Fruit fly (Drosophila melanogaster): ENCODE data around the gene CG16890.

- TF ChIP-seq CG34367 (tag; optimal IDR thresholded peaks at IDR 0.05) (no peak), EcR (GFP tag; optimal IDR thresholded peaks at IDR 0.05) (no peak), CG14655 (GFP tag; optimal IDR thresholded peaks at IDR 0.05) (no peak), Ets98B (GFP tag; IDR thresholded peaks at IDR 0.05) (no peak), CG9948 (tag; optimal IDR thresholded peaks at IDR 0.05) (no peak), Pif1B (GFP tag; optimal IDR thresholded peaks at IDR 0.05) (no peak), CG32121 (GFP tag; IDR thresholded peaks at IDR 0.05) (no peak), CG17806 (tag; optimal IDR thresholded peaks at IDR 0.05) (no peak), CG8301 (tag; optimal IDR thresholded peaks at IDR 0.05) (no peak), CG15710 (tag; optimal IDR thresholded peaks at IDR 0.05) (no peak), D1 (tag; optimal IDR thresholded peaks at IDR 0.05) (no peak), rn (GFP tag; IDR thresholded peaks at IDR 0.05) (no peak), fd96Ca (GFP tag; IDR thresholded peaks at IDR 0.05) (no peak), CG13204 (GFP tag; optimal IDR thresholded peaks at IDR 0.05) (no peak)
Measured at dm6 chr2L:13805170-13805569, 21.0 kb upstream of the CG16890 start.
